Fruit fly (Drosophila melanogaster): Measurements from ENCODE around the gene VhaPPA1-1.
A peak's percentile ranks its signal among the peaks of the same experiment; 100 is the strongest.

The VhaPPA1-1 gene

DNA sequence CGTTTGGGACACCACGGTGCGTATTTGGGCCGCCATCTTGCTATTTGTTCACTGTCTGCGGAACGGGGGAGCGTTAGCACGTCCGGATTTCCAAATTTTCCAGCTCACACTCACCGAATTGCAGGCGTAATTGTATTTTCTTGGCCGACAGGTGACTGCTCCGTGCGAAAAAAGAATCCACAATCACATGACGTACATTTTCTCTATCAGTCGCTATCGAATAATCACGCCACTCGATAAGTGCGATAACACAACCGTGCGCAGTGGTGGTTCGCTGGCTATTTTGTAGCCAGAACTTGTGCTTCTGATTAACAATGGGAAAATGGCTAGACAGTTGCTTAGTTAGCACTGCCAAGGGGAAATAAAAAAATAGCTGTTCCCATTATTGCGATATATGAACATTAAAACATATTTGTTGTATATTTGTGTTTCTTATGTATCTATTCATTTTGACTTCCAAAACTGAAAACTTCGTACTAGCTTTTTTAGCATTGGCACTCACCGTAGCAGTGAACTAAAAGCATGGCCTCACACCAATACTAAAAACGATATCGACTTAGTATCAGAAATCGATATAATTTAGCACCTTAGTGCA lies at the start of gene VhaPPA1-1:
Gene VhaPPA1-1 (minus strand): TSS at position 225 of the 595 bp plus-strand sequence.
- TF ChIP-seq EcR (GFP tag; optimal IDR thresholded peaks at IDR 0.05): no peak
- peak; percentile 53 for TF ChIP-seq psq (optimal IDR thresholded peaks at IDR 0.05)
- TF ChIP-seq Dll (optimal IDR thresholded peaks at IDR 0.05): no peak
- no peak for TF ChIP-seq usp (GFP tag; optimal IDR thresholded peaks at IDR 0.05)
- TF ChIP-seq pan (optimal IDR thresholded peaks at IDR 0.05): no peak
- no peak for TF ChIP-seq CG8478 (optimal IDR thresholded peaks at IDR 0.05)

dm6 chr3R:14917927-14918829 lies 14.3 kb upstream of the VhaPPA1-1 start, which contains the start of gene Sdr:
TSS of gene Sdr (plus strand) at chr3R:14918628.
- no peak for TF ChIP-seq psq (optimal IDR thresholded peaks at IDR 0.05)
- no peak for TF ChIP-seq usp (GFP tag; optimal IDR thresholded peaks at IDR 0.05)
- TF ChIP-seq pan (optimal IDR thresholded peaks at IDR 0.05): no peak
- TF ChIP-seq EcR (GFP tag; optimal IDR thresholded peaks at IDR 0.05): no peak
- TF ChIP-seq CG8478 (optimal IDR thresholded peaks at IDR 0.05): no peak
- no peak for TF ChIP-seq Dll (optimal IDR thresholded peaks at IDR 0.05)

DNA sequence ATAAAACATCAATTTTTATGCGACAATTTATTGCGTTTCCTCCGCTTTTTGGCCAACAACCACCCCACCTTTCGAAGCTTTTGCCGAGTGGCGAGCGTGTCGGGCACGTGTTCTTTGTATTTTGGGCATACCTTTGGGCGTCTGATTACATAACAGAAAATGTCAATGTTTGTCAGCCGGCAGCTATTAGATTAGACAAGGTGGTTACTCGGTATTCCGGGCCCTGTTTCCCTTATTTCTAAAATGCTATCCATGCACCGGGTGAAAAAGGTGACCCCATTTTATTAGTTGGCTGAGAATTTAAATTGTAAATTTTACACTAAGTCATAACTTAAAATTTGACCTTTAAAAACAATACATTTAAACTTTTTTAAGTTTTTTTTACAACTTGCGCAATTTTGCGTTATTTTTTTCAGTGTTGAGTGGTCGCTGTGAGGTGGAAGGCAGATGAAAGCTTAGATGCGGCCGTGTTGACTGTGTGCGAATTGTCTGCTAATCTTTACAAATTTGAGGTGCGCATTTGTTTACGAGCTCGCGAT lies 8.7 kb upstream of the VhaPPA1-1 start:
- TF ChIP-seq Dll (optimal IDR thresholded peaks at IDR 0.05): no peak
- no peak for TF ChIP-seq pan (optimal IDR thresholded peaks at IDR 0.05)
- TF ChIP-seq EcR (GFP tag; optimal IDR thresholded peaks at IDR 0.05): no peak
- no peak for TF ChIP-seq CG8478 (optimal IDR thresholded peaks at IDR 0.05)
- no peak for TF ChIP-seq usp (GFP tag; optimal IDR thresholded peaks at IDR 0.05)
- no peak for TF ChIP-seq psq (optimal IDR thresholded peaks at IDR 0.05)

dm6 chr3R:14901408-14902352 lies 2.2 kb downstream of the VhaPPA1-1 start, which contains the start of gene RpS5b:
TSS of gene RpS5b (minus strand) at chr3R:14901563.
- no peak for TF ChIP-seq psq (optimal IDR thresholded peaks at IDR 0.05)
- no peak for TF ChIP-seq usp (GFP tag; optimal IDR thresholded peaks at IDR 0.05)
- TF ChIP-seq pan (optimal IDR thresholded peaks at IDR 0.05): no peak
- TF ChIP-seq EcR (GFP tag; optimal IDR thresholded peaks at IDR 0.05): no peak
- TF ChIP-seq CG8478 (optimal IDR thresholded peaks at IDR 0.05): no peak
- no peak for TF ChIP-seq Dll (optimal IDR thresholded peaks at IDR 0.05)

dm6 chr3R:14900177-14900576 lies 3.7 kb downstream of the VhaPPA1-1 start, which contains the start of gene VhaPPA1-2:
TSS of gene VhaPPA1-2 (minus strand) at chr3R:14900277.
- TF ChIP-seq Dll (optimal IDR thresholded peaks at IDR 0.05) (no peak), EcR (GFP tag; optimal IDR thresholded peaks at IDR 0.05) (no peak), usp (GFP tag; optimal IDR thresholded peaks at IDR 0.05) (no peak), pan (optimal IDR thresholded peaks at IDR 0.05) (no peak)

DNA sequence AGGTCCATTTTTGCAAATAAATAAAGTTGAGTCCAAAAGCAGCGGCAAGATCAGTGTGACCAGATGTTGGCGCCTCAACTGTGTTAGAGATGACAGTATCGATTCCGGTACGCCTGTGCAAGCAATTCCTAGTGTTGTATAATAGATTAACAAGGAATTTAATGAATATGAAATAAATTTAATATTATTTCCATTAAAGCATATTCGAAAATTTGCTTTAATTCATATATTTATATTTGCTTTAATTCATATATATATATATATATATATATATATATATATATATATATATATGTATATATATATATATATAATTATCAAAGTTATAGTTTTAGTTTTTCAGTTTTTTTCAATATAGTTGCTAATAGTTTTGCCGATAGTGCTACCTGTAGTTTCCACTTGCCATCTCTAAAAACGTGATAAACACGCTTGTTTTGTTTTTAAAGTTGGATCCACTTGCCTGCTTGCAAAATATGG lies 5.5 kb downstream of the VhaPPA1-1 start, which contains the start of the genes Nup93-2 and CG3817:
Gene Nup93-2 (minus strand): TSS at position 93 of the 477 bp plus-strand sequence.
Gene CG3817 (plus strand): TSS at position 460 of the 477 bp plus-strand sequence.
- no peak for TF ChIP-seq pan (optimal IDR thresholded peaks at IDR 0.05)
- no peak for TF ChIP-seq usp (GFP tag; optimal IDR thresholded peaks at IDR 0.05)
- TF ChIP-seq psq (optimal IDR thresholded peaks at IDR 0.05): no peak
- TF ChIP-seq EcR (GFP tag; optimal IDR thresholded peaks at IDR 0.05): no peak
- TF ChIP-seq CG8478 (optimal IDR thresholded peaks at IDR 0.05): no peak
- no peak for TF ChIP-seq Dll (optimal IDR thresholded peaks at IDR 0.05)

- no peak for TF ChIP-seq psq (optimal IDR thresholded peaks at IDR 0.05)
- TF ChIP-seq usp (GFP tag; optimal IDR thresholded peaks at IDR 0.05): no peak
- no peak for TF ChIP-seq Dll (optimal IDR thresholded peaks at IDR 0.05)
- TF ChIP-seq EcR (GFP tag; optimal IDR thresholded peaks at IDR 0.05): no peak
- no peak for TF ChIP-seq CG8478 (optimal IDR thresholded peaks at IDR 0.05)
- TF ChIP-seq pan (optimal IDR thresholded peaks at IDR 0.05): no peak
These were observed 9.2 kb downstream of the VhaPPA1-1 start, which contains the start of gene CG14860 for dm6 chr3R:14894783-14894883. TSS of gene CG14860 (plus strand) at chr3R:14894784.

DNA sequence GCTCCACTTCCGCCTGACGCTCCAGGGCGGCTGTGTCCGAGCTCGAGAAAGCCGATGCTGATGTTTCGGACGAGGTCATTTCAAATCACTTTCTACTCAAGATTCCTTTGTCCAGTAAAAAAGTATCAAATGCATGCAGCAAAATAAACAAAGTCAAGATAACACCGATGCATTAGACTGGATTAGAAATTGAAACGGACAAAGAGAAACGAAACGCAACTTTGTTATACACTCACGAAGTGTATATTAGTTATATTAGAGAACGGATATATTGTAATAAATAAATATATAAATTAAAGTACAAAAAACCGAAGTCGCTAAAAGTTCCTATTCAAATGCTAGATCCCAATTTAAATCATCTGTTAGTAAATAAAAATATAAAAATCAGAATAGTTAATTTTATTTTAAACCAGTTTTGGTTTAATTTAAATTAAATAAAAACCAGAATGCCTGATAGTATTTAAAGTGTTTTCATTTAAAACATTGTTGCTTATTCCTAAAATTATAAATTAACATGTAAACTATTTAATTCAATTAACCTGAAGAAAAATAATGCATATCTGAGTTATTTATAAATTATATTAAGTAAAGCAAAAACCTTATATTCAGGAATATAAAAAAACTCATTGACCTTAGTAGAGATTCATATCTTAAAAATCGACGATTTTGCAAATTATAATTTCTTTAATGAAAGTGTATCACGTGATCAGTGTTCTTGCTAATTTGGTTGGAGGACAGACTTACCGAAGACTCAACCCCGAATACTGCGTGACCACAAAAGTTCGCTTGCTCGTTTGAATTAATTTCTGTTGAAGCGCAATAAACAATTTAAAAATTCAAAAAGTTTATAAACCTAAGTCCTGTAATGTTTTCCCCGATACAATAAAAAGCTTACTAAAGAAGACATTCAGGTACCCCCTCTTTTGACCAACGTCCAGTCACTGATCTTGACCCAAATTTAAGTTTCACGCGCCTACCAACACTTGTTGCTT lies 9.8 kb downstream of the VhaPPA1-1 start, which contains the start of gene Dph2:
Gene Dph2 (minus strand): TSS at position 164 of the 992 bp plus-strand sequence.
- TF ChIP-seq usp (GFP tag; optimal IDR thresholded peaks at IDR 0.05) (no peak), EcR (GFP tag; optimal IDR thresholded peaks at IDR 0.05) (no peak), Dll (optimal IDR thresholded peaks at IDR 0.05) (no peak), pan (optimal IDR thresholded peaks at IDR 0.05) (no peak), CG8478 (optimal IDR thresholded peaks at IDR 0.05) (no peak), psq (optimal IDR thresholded peaks at IDR 0.05) (no peak)

DNA sequence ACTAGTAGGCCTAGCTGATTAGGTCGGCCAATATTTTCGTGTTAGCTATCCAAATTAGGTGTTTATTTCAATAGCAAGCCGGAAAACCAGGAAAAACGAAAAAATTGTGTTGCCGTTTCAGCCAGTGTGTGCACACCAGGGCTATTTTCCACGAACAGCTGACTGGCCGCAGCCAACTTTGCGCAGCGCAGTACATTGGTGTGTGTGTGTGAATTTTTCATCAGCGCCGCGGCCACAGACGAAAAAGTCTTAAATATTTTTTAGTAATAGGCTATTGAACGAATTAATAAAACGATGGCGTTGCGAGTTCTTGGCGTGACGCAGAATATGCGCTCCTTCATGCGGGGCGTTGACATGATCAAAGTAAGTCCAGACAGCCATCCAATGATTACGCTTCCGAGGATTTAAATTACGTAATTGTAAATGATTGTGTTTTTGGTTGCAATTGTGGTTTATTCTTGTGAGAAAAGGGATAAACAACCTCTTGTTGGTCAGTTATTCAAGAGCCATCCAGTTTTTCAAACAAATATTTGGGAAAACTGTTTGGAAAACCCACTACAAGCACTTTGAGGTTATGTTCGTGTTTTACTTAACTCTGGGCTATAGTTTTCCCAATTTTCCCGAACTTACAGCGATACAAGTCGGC lies 13.7 kb downstream of the VhaPPA1-1 start, which contains the start of the genes CycC and UQCR-C1:
Gene CycC (minus strand): TSS at position 142 of the 646 bp plus-strand sequence.
Gene UQCR-C1 (plus strand): TSS at position 168 of the 646 bp plus-strand sequence.
- no peak for TF ChIP-seq Dll (optimal IDR thresholded peaks at IDR 0.05)
- no peak for TF ChIP-seq CG8478 (optimal IDR thresholded peaks at IDR 0.05)
- no peak for TF ChIP-seq usp (GFP tag; optimal IDR thresholded peaks at IDR 0.05)
- no peak for TF ChIP-seq pan (optimal IDR thresholded peaks at IDR 0.05)
- no peak for TF ChIP-seq EcR (GFP tag; optimal IDR thresholded peaks at IDR 0.05)
- TF ChIP-seq psq (optimal IDR thresholded peaks at IDR 0.05): no peak
